Fruit fly (Drosophila melanogaster) whole organism, embryonic: ENCODE measurements around the gene Fit2.

Experiments
- CG11696 ChIP-seq: fragments of 200-800 bp; sonication (Bioruptor generic); IDR thresholded peaks from 2 replicates; pipeline ENCODE4 v1.3.6; 2022; ENCODE audit warnings: missing biosample characterization, missing genetic modification characterization
- CG12071 ChIP-seq: fragments of 200-800 bp; sonication (Bioruptor generic); optimal IDR thresholded peaks from 3 replicates; lab custom pipeline; 2018; ENCODE audit warnings: missing biosample characterization, mild to moderate bottlenecking, missing genetic modification characterization
- CG12236 ChIP-seq: fragments of 200-800 bp; sonication (Bioruptor generic); optimal IDR thresholded peaks from 2 replicates; lab custom pipeline; 2016; ENCODE audit warnings: missing biosample characterization, missing genetic modification characterization
- CG12659 ChIP-seq: fragments of 200-800 bp; sonication (Bioruptor generic); optimal IDR thresholded peaks from 3 replicates; lab custom pipeline; 2017; ENCODE audit warnings: mild to moderate bottlenecking, missing biosample characterization, missing genetic modification reagents, missing genetic modification characterization
- CG13296 ChIP-seq: fragments of 200-800 bp; sonication (Bioruptor generic); optimal IDR thresholded peaks from 3 replicates; lab custom pipeline; 2018; ENCODE audit warnings: missing biosample characterization, mild to moderate bottlenecking, missing genetic modification characterization
- CG13894 ChIP-seq: fragments of 200-800 bp; sonication (Bioruptor generic); optimal IDR thresholded peaks from 3 replicates; lab custom pipeline; 2018; ENCODE audit warnings: missing biosample characterization, mild to moderate bottlenecking, missing genetic modification characterization, moderate library complexity
- CG1603 ChIP-seq: fragments of 200-800 bp; sonication (Bioruptor generic); optimal IDR thresholded peaks from 2 replicates; lab custom pipeline; 2019; ENCODE audit warnings: missing biosample characterization, mild to moderate bottlenecking, missing genetic modification characterization, moderate library complexity
- CG16779 ChIP-seq: fragments of 200-800 bp; sonication (Bioruptor generic); IDR thresholded peaks from 2 replicates; pipeline ENCODE4 v1.3.6; 2022; ENCODE audit warnings: missing biosample characterization, missing genetic modification characterization
- CG16815 ChIP-seq: fragments of 200-800 bp; sonication (Bioruptor generic); optimal IDR thresholded peaks from 3 replicates; lab custom pipeline; 2017; ENCODE audit warnings: missing biosample characterization, mild to moderate bottlenecking, missing genetic modification characterization
- CG17186 ChIP-seq: fragments of 200-800 bp; sonication (Bioruptor generic); optimal IDR thresholded peaks from 3 replicates; lab custom pipeline; 2017; ENCODE audit warnings: missing biosample characterization, missing genetic modification reagents, missing genetic modification characterization
- CG17612 ChIP-seq: fragments of 200-800 bp; sonication (Bioruptor generic); IDR thresholded peaks from 2 replicates; pipeline ENCODE4 v1.3.6; 2022; ENCODE audit warnings: missing biosample characterization, missing genetic modification characterization
- CG1792 ChIP-seq: fragments of 200-800 bp; sonication (Bioruptor generic); optimal IDR thresholded peaks from 2 replicates; lab custom pipeline; 2016; ENCODE audit warnings: missing biosample characterization, missing genetic modification characterization
- CG32532 ChIP-seq: fragments of 200-800 bp; sonication (Bioruptor generic); IDR thresholded peaks from 2 replicates; pipeline ENCODE4 v1.3.6; 2022; ENCODE audit warnings: missing biosample characterization, missing genetic modification characterization
- CG6813 ChIP-seq: fragments of 200-800 bp; sonication (Bioruptor generic); optimal IDR thresholded peaks from 2 replicates; lab custom pipeline; 2017; ENCODE audit warnings: missing biosample characterization, missing genetic modification characterization, mild to moderate bottlenecking, moderate library complexity, missing genetic modification reagents
- CG7372 ChIP-seq: fragments of 200-800 bp; sonication (Bioruptor generic); IDR thresholded peaks from 2 replicates; pipeline ENCODE4 v1.3.6; 2022; ENCODE audit warnings: missing biosample characterization, missing genetic modification characterization
- CG7745 ChIP-seq: fragments of 200-800 bp; sonication (Bioruptor generic); optimal IDR thresholded peaks from 2 replicates; lab custom pipeline; 2018; ENCODE audit warnings: missing biosample characterization, mild to moderate bottlenecking, missing genetic modification characterization, moderate library complexity
- CG7786 ChIP-seq: fragments of 200-800 bp; sonication (Bioruptor generic); optimal IDR thresholded peaks from 2 replicates; lab custom pipeline; 2016; ENCODE audit warnings: missing biosample characterization, missing genetic modification characterization
- CG7963 ChIP-seq: fragments of 200-800 bp; sonication (Bioruptor generic); IDR thresholded peaks from 3 replicates; pipeline ENCODE4 v1.3.6; 2022; ENCODE audit warnings: missing biosample characterization, missing genetic modification characterization; ENCODE audit not compliant: partially characterized antibody
- CG8089 ChIP-seq: fragments of 200-800 bp; sonication (Bioruptor generic); optimal IDR thresholded peaks from 3 replicates; lab custom pipeline; 2016; ENCODE audit warnings: missing biosample characterization, missing genetic modification characterization
- CG8765 ChIP-seq: fragments of 200-800 bp; sonication (Bioruptor generic); IDR thresholded peaks from 2 replicates; pipeline ENCODE4 v1.3.6; 2022; ENCODE audit warnings: missing biosample characterization, missing genetic modification characterization
- CG9609 ChIP-seq: fragments of 200-800 bp; sonication (Bioruptor generic); optimal IDR thresholded peaks from 3 replicates; lab custom pipeline; 2016; ENCODE audit warnings: missing biosample characterization, missing genetic modification characterization
- CTCF ChIP-seq: fragments of 200-800 bp; sonication (Bioruptor generic); optimal IDR thresholded peaks from 2 replicates; lab custom pipeline; 2017; ENCODE audit warnings: missing biosample characterization, mild to moderate bottlenecking, missing genetic modification characterization, moderate library complexity
- Chrac-16 ChIP-seq: fragments of 200-800 bp; sonication (Bioruptor generic); optimal IDR thresholded peaks from 3 replicates; lab custom pipeline; 2016; ENCODE audit warnings: missing biosample characterization, missing genetic modification characterization
- E2f2 ChIP-seq: fragments of 200-800 bp; sonication (Bioruptor generic); IDR thresholded peaks from 2 replicates; pipeline ENCODE4 v1.3.6; 2022; ENCODE audit warnings: missing biosample characterization, missing genetic modification characterization
- Hmx ChIP-seq: fragments of 200-800 bp; sonication (Bioruptor generic); optimal IDR thresholded peaks from 2 replicates; lab custom pipeline; 2016; ENCODE audit warnings: missing biosample characterization, missing genetic modification characterization
- Kr ChIP-seq: fragments of 200-800 bp; sonication (Bioruptor generic); optimal IDR thresholded peaks from 2 replicates; lab custom pipeline; 2017; ENCODE audit warnings: missing biosample characterization, mild to moderate bottlenecking, missing genetic modification characterization
- Med ChIP-seq: fragments of 200-800 bp; sonication (Bioruptor generic); peaks from one replicate; lab custom pipeline; 2016; ENCODE audit warnings: missing biosample characterization, missing genetic modification characterization, mild to moderate bottlenecking, inconsistent platforms, moderate library complexity
- Oli ChIP-seq: fragments of 200-800 bp; sonication (Bioruptor generic); optimal IDR thresholded peaks from 2 replicates; lab custom pipeline; 2018; ENCODE audit warnings: missing biosample characterization, mild to moderate bottlenecking, missing genetic modification characterization, moderate library complexity
- Usf ChIP-seq: fragments of 200-800 bp; sonication (Bioruptor generic); optimal IDR thresholded peaks from 2 replicates; lab custom pipeline; 2017; ENCODE audit warnings: missing genotype, missing biosample characterization, missing genetic modification characterization
- YL-1 ChIP-seq: fragments of 200-800 bp; sonication (Bioruptor generic); optimal IDR thresholded peaks from 3 replicates; lab custom pipeline; 2017; ENCODE audit warnings: missing biosample characterization, mild to moderate bottlenecking, missing genetic modification characterization
- ac ChIP-seq: fragments of 200-800 bp; sonication (Bioruptor generic); optimal IDR thresholded peaks from 3 replicates; lab custom pipeline; 2017; ENCODE audit warnings: missing biosample characterization, mild to moderate bottlenecking, missing genetic modification characterization
- aop ChIP-seq: fragments of 200-800 bp; sonication (Bioruptor generic); IDR thresholded peaks from 2 replicates; pipeline ENCODE4 v1.3.6; 2022; ENCODE audit warnings: missing biosample characterization, missing genetic modification characterization
- ash1 ChIP-seq: fragments of 200-800 bp; sonication (Bioruptor generic); optimal IDR thresholded peaks from 2 replicates; lab custom pipeline; 2018; ENCODE audit warnings: missing biosample characterization, mild to moderate bottlenecking, missing genetic modification characterization
- ato ChIP-seq: fragments of 200-800 bp; sonication (Bioruptor generic); IDR thresholded peaks from 2 replicates; pipeline ENCODE4 v1.3.6; 2022; ENCODE audit warnings: missing biosample characterization, missing genetic modification characterization; ENCODE audit not compliant: partially characterized antibody
- dan ChIP-seq: fragments of 200-800 bp; sonication (Bioruptor generic); IDR thresholded peaks from 2 replicates; pipeline ENCODE4 v1.3.6; 2022; ENCODE audit warnings: missing biosample characterization, missing genetic modification characterization
- dpn ChIP-seq, 2 experiments: fragments of 200-800 bp; sonication (Bioruptor generic); optimal IDR thresholded peaks; 3 replicates each; lab custom pipeline; 2016; ENCODE audit warnings: missing biosample characterization in 2 of 2, missing genetic modification characterization in 2 of 2
- esg ChIP-seq: fragments of 200-800 bp; sonication (Bioruptor generic); conservative IDR thresholded peaks from 2 replicates; pipeline ENCODE4 v1.3.6; 2022; ENCODE audit warnings: missing biosample characterization, missing genetic modification characterization
- ind ChIP-seq: fragments of 200-800 bp; sonication (Bioruptor generic); optimal IDR thresholded peaks from 3 replicates; lab custom pipeline; 2016; ENCODE audit warnings: missing biosample characterization, missing genetic modification characterization
- klu ChIP-seq: fragments of 200-800 bp; sonication (Bioruptor generic); IDR thresholded peaks from 2 replicates; pipeline ENCODE4 v1.3.6; 2022; ENCODE audit warnings: missing biosample characterization, missing genetic modification characterization
- lab ChIP-seq: fragments of 200-800 bp; sonication (Bioruptor generic); optimal IDR thresholded peaks from 3 replicates; lab custom pipeline; 2017; ENCODE audit warnings: missing biosample characterization, missing genetic modification characterization, mild to moderate bottlenecking, moderate library complexity, missing genetic modification reagents
- mam ChIP-seq: fragments of 200-800 bp; sonication (Bioruptor generic); optimal IDR thresholded peaks from 3 replicates; lab custom pipeline; 2016; ENCODE audit warnings: missing biosample characterization, missing genetic modification characterization
- odd ChIP-seq: fragments of 200-800 bp; sonication (Bioruptor generic); optimal IDR thresholded peaks from 2 replicates; lab custom pipeline; 2017; ENCODE audit warnings: missing biosample characterization, mild to moderate bottlenecking, missing genetic modification characterization
- pita ChIP-seq: fragments of 200-800 bp; sonication (Bioruptor generic); optimal IDR thresholded peaks from 2 replicates; lab custom pipeline; 2017; ENCODE audit warnings: missing biosample characterization, mild to moderate bottlenecking, missing genetic modification characterization
- rib ChIP-seq: fragments of 200-800 bp; sonication (Bioruptor generic); IDR thresholded peaks from 2 replicates; pipeline ENCODE4 v1.3.6; 2022; ENCODE audit warnings: missing biosample characterization, missing genetic modification characterization
- scrt ChIP-seq: fragments of 200-800 bp; sonication (Bioruptor generic); optimal IDR thresholded peaks from 2 replicates; lab custom pipeline; 2018; ENCODE audit warnings: missing biosample characterization, mild to moderate bottlenecking, missing genetic modification characterization, moderate library complexity
- sisA ChIP-seq: fragments of 200-800 bp; sonication (Bioruptor generic); IDR thresholded peaks from 2 replicates; pipeline ENCODE4 v1.3.6; 2022; ENCODE audit warnings: missing biosample characterization, missing genetic modification characterization
- stwl ChIP-seq: fragments of 200-800 bp; sonication (Bioruptor generic); optimal IDR thresholded peaks from 3 replicates; lab custom pipeline; 2018; ENCODE audit warnings: missing biosample characterization, mild to moderate bottlenecking, missing genetic modification characterization, moderate library complexity
- tll ChIP-seq, 2 experiments: fragments of 200-800 bp in 1 of 2; fragments of >200 bp in 1 of 2; sonication (Bioruptor generic) in 1 of 2; optimal IDR thresholded peaks; 2 replicates each; lab custom pipeline; 2017 to 2019; ENCODE audit warnings: missing biosample characterization in 2 of 2, missing genetic modification characterization in 2 of 2, mild to moderate bottlenecking in 1 of 2, moderate library complexity in 1 of 2
- unpg ChIP-seq: fragments of 200-800 bp; sonication (Bioruptor generic); optimal IDR thresholded peaks from 3 replicates; lab custom pipeline; 2018; ENCODE audit warnings: missing biosample characterization, mild to moderate bottlenecking, missing genetic modification characterization, moderate library complexity
- wor ChIP-seq: fragments of 200-800 bp; sonication (Bioruptor generic); IDR thresholded peaks from 2 replicates; pipeline ENCODE4 v1.3.6; 2022; ENCODE audit warnings: missing biosample characterization, missing genetic modification characterization

The Fit2 gene

DNA sequence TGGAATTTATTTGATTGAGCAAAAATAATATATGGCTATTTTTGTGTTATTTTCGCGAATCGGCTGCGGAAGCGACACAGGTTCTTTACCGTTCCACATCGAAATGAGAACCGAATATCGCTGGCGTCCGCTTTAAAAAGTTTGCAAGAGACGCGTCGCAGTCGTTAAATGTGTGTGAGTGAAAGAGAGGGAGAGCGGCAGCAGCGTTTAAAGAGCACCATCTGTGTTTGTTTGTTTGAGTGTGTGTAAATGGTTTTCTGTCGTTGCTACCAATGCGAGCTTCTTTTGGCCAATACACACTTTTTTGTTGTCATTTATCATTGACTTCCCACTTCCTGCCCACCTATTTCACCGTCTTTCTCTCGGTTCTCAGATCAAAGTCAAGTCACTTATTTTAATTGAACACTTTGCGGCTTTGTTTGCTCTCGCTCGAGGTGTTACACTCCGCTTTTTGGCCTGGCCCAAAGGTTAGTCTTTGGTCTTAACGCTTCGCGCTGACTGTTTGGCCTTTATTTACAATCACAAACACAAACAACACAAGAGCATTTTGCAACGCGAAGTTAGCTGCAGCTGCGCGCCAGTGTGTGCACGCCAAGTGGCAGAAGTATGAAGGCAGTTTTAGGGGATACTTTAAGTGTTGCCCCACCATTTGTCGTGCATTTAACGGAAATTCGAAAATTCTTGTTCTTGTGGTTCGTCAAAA lies 12.0 kb upstream of the Fit2 start, which contains the start of gene CG3764 (continued):
- peak; percentile 96 for TF ChIP-seq YL-1 (GFP tag; lab: Kevin White, UChicago)
- peak; percentile 84 for TF ChIP-seq E2f2 (GFP tag; lab: Robert Waterston, UW)
- TF ChIP-seq pita (GFP tag; lab: Kevin White, UChicago), result no peak
- peak; percentile 91 for TF ChIP-seq CG12071 (GFP tag; lab: Kevin White, UChicago)
- TF ChIP-seq unpg (GFP tag; lab: Kevin White, UChicago), result peak; percentile 63
- peak; percentile 36 for TF ChIP-seq Kr (GFP tag; lab: Kevin White, UChicago)
- TF ChIP-seq ash1 (GFP tag; lab: Kevin White, UChicago), result peak; percentile 89
- no peak for TF ChIP-seq CG16779 (GFP tag; lab: Robert Waterston, UW)
- peak; percentile 68 for TF ChIP-seq CG12236 (GFP tag; lab: Kevin White, UChicago)
- TF ChIP-seq sisA (GFP tag; lab: Robert Waterston, UW), result peak; percentile 34; the same call in 1 of the 2 replicates
- TF ChIP-seq Chrac-16 (GFP tag; lab: Kevin White, UChicago), result peak; percentile 24
- TF ChIP-seq CG16815 (GFP tag; lab: Kevin White, UChicago), result no peak
- TF ChIP-seq odd, result peak; percentile 89
- no peak for TF ChIP-seq CG8765 (GFP tag; lab: Robert Waterston, UW)
- peak; percentile 64 for TF ChIP-seq CTCF
- peak; percentile 53 for TF ChIP-seq mam (GFP tag; lab: Kevin White, UChicago)
- TF ChIP-seq CG32532, result peak; percentile 50
- TF ChIP-seq ind (GFP tag; lab: Kevin White, UChicago), result peak; percentile 41
- no peak for TF ChIP-seq esg (GFP tag; lab: Robert Waterston, UW)
- peak; percentile 73 for TF ChIP-seq scrt
- TF ChIP-seq CG7745, result peak; percentile 24
- TF ChIP-seq Med, result peak; percentile 98
- TF ChIP-seq CG7372 (GFP tag; lab: Robert Waterston, UW), result peak; percentile 31; the same call in 1 of the 2 replicates
- TF ChIP-seq CG1603 (tag; lab: Kevin White, UChicago), result peak; percentile 92
- TF ChIP-seq rib (GFP tag; lab: Robert Waterston, UW), result peak; percentile 94
- TF ChIP-seq dpn (GFP tag; optimal IDR thresholded peaks at IDR 0.05; lab: Kevin White, UChicago), result peak; percentile 60 to 77
- TF ChIP-seq CG9609, result peak; percentile 63
- TF ChIP-seq lab, result peak; percentile 91
- TF ChIP-seq CG1792, result peak; percentile 53
- 0 out of 2 replicates have a peak, but pooled peaks have one; percentile 17 for TF ChIP-seq CG17612 (GFP tag; lab: Robert Waterston, UW)
- peak; percentile 76 for TF ChIP-seq CG13894 (tag; lab: Kevin White, UChicago)
- peak; percentile 43 for TF ChIP-seq Oli (tag; lab: Kevin White, UChicago)
- peak; percentile 55; the same call in 1 of the 2 replicates for TF ChIP-seq aop (GFP tag; lab: Robert Waterston, UW)
- peak; percentile 95 for TF ChIP-seq CG12659
- no peak for TF ChIP-seq Hmx (GFP tag; lab: Kevin White, UChicago)
- TF ChIP-seq CG8089 (GFP tag; lab: Kevin White, UChicago), result peak; percentile 83
- peak in 1 of 2 experiments; percentile 92 for TF ChIP-seq tll (GFP tag; optimal IDR thresholded peaks at IDR 0.05; lab: Kevin White, UChicago)
- TF ChIP-seq CG13296 (GFP tag; lab: Kevin White, UChicago), result peak; percentile 89
- TF ChIP-seq stwl (tag; lab: Kevin White, UChicago), result peak; percentile 88
- TF ChIP-seq klu (GFP tag; lab: Robert Waterston, UW), result no peak
- TF ChIP-seq Usf (GFP tag; lab: Kevin White, UChicago), result peak; percentile 34
- no peak for TF ChIP-seq wor (GFP tag; lab: Robert Waterston, UW)
- peak; percentile 85 for TF ChIP-seq CG6813 (GFP tag; lab: Kevin White, UChicago)
- TF ChIP-seq dan (GFP tag; lab: Robert Waterston, UW), result no peak
- TF ChIP-seq ato (GFP tag; lab: Robert Waterston, UW), result no peak
- 0 out of 2 replicates have a peak, but pooled peaks have one; percentile 6 for TF ChIP-seq CG11696 (GFP tag; lab: Robert Waterston, UW)
- peak; percentile 91 for TF ChIP-seq CG17186 (GFP tag; lab: Kevin White, UChicago)
- TF ChIP-seq ac, result peak; percentile 69
- peak; percentile 44 for TF ChIP-seq CG7786
- no peak for TF ChIP-seq CG7963
